Fruit fly (Drosophila melanogaster) whole organism, embryonic: ENCODE measurements around the gene Indy.

Experiments used
- Ada2b ChIP-seq: fragments of 200-800 bp; sonication (Bioruptor generic); IDR thresholded peaks from 2 replicates; pipeline ENCODE4 v1.3.6; 2022; ENCODE audit warnings: missing biosample characterization, missing genetic modification characterization
- BtbVII ChIP-seq: fragments of 200-800 bp; sonication (Bioruptor generic); optimal IDR thresholded peaks from 3 replicates; lab custom pipeline; 2017; ENCODE audit warnings: missing biosample characterization, mild to moderate bottlenecking, missing genetic modification characterization
- CG10321 ChIP-seq: fragments of 200-800 bp; sonication (Bioruptor generic); IDR thresholded peaks from 2 replicates; pipeline ENCODE4 v1.3.6; 2022; ENCODE audit warnings: missing biosample characterization, missing genetic modification characterization
- CG10366 ChIP-seq: fragments of 200-800 bp; sonication (Bioruptor generic); IDR thresholded peaks from 2 replicates; pipeline ENCODE4 v1.3.6; 2022; ENCODE audit warnings: missing biosample characterization, missing genetic modification characterization
- CG10431 ChIP-seq: fragments of 200-800 bp; sonication (Bioruptor generic); optimal IDR thresholded peaks from 3 replicates; lab custom pipeline; 2018; ENCODE audit warnings: missing biosample characterization, mild to moderate bottlenecking, missing genetic modification characterization
- CG10654 ChIP-seq: fragments of 200-800 bp; sonication (Bioruptor generic); optimal IDR thresholded peaks from 2 replicates; lab custom pipeline; 2016; ENCODE audit warnings: missing biosample characterization, missing genetic modification characterization
- CG12155 ChIP-seq: fragments of 200-800 bp; sonication (Bioruptor generic); optimal IDR thresholded peaks from 3 replicates; lab custom pipeline; 2016; ENCODE audit warnings: missing biosample characterization, missing genetic modification characterization
- CG13624 ChIP-seq: fragments of 200-800 bp; sonication (Bioruptor generic); optimal IDR thresholded peaks from 2 replicates; lab custom pipeline; 2016; ENCODE audit warnings: missing biosample characterization, missing genetic modification characterization
- CG14965 ChIP-seq: fragments of 200-800 bp; sonication (Bioruptor generic); optimal IDR thresholded peaks from 2 replicates; lab custom pipeline; 2016; ENCODE audit warnings: missing biosample characterization, missing genetic modification characterization, borderline replicate concordance
- CG15479 ChIP-seq: fragments of 200-800 bp; sonication (Bioruptor generic); optimal IDR thresholded peaks from 3 replicates; lab custom pipeline; 2019; ENCODE audit warnings: missing biosample characterization, mild to moderate bottlenecking, missing genetic modification characterization, moderate library complexity
- CG17385 ChIP-seq: fragments of 200-800 bp; sonication (Bioruptor generic); optimal IDR thresholded peaks from 3 replicates; lab custom pipeline; 2018; ENCODE audit warnings: missing biosample characterization, mild to moderate bottlenecking, missing genetic modification characterization
- CG1832 ChIP-seq: fragments of 200-800 bp; sonication (Bioruptor generic); optimal IDR thresholded peaks from 2 replicates; lab custom pipeline; 2017; ENCODE audit warnings: missing biosample characterization, mild to moderate bottlenecking, missing genetic modification characterization, inconsistent platforms
- CG18764 ChIP-seq: fragments of 200-800 bp; sonication (Bioruptor generic); optimal IDR thresholded peaks from 3 replicates; lab custom pipeline; 2016; ENCODE audit warnings: missing biosample characterization, missing genetic modification characterization
- CG2712 ChIP-seq: fragments of 200-800 bp; optimal IDR thresholded peaks from 3 replicates; lab custom pipeline; 2019; ENCODE audit warnings: missing biosample characterization, mild to moderate bottlenecking, missing genetic modification characterization, moderate library complexity
- CG32532 ChIP-seq: fragments of 200-800 bp; sonication (Bioruptor generic); IDR thresholded peaks from 2 replicates; pipeline ENCODE4 v1.3.6; 2022; ENCODE audit warnings: missing biosample characterization, missing genetic modification characterization
- CG33213 ChIP-seq: fragments of 200-800 bp; sonication (Bioruptor generic); optimal IDR thresholded peaks from 3 replicates; lab custom pipeline; 2016; ENCODE audit warnings: missing biosample characterization, missing genetic modification characterization
- CG4328 ChIP-seq: fragments of 200-800 bp; sonication (Bioruptor generic); optimal IDR thresholded peaks from 3 replicates; lab custom pipeline; 2017; ENCODE audit warnings: missing biosample characterization, missing genetic modification reagents, missing genetic modification characterization
- CG6854 ChIP-seq: fragments of 200-800 bp; sonication (Bioruptor generic); optimal IDR thresholded peaks from 3 replicates; lab custom pipeline; 2017; ENCODE audit warnings: missing biosample characterization, mild to moderate bottlenecking, missing genetic modification characterization
- CG7372 ChIP-seq: fragments of 200-800 bp; sonication (Bioruptor generic); IDR thresholded peaks from 2 replicates; pipeline ENCODE4 v1.3.6; 2022; ENCODE audit warnings: missing biosample characterization, missing genetic modification characterization
- CG7786 ChIP-seq: fragments of 200-800 bp; sonication (Bioruptor generic); optimal IDR thresholded peaks from 2 replicates; lab custom pipeline; 2016; ENCODE audit warnings: missing biosample characterization, missing genetic modification characterization
- CG9437 ChIP-seq: fragments of 200-800 bp; sonication (Bioruptor generic); optimal IDR thresholded peaks from 2 replicates; lab custom pipeline; 2018; ENCODE audit warnings: missing biosample characterization, mild to moderate bottlenecking, missing genetic modification characterization
- Dbx ChIP-seq: fragments of 200-800 bp; sonication (Bioruptor generic); IDR thresholded peaks from 3 replicates; pipeline ENCODE4 v1.3.6; 2022; ENCODE audit warnings: missing biosample characterization, missing genetic modification characterization
- Deaf1 ChIP-seq: fragments of 200-800 bp; optimal IDR thresholded peaks from 3 replicates; lab custom pipeline; 2019; ENCODE audit warnings: missing biosample characterization, mild to moderate bottlenecking, missing genetic modification characterization, moderate library complexity
- Dip2 ChIP-seq: fragments of 200-800 bp; sonication (Bioruptor generic); IDR thresholded peaks from 2 replicates; pipeline ENCODE4 v1.3.6; 2022; ENCODE audit warnings: missing biosample characterization, missing genetic modification characterization
- Drgx ChIP-seq: fragments of 200-800 bp; sonication (Bioruptor generic); IDR thresholded peaks from 2 replicates; pipeline ENCODE4 v1.3.6; 2022; ENCODE audit warnings: missing biosample characterization, missing genetic modification characterization
- ERR ChIP-seq: fragments of 200-800 bp; sonication (Bioruptor generic); optimal IDR thresholded peaks from 2 replicates; lab custom pipeline; 2016; ENCODE audit warnings: missing biosample characterization, missing genetic modification characterization
- H2.0 ChIP-seq: fragments of 200-800 bp; sonication (Bioruptor generic); IDR thresholded peaks from 2 replicates; pipeline ENCODE4 v1.3.6; 2022; ENCODE audit warnings: missing biosample characterization, missing genetic modification characterization
- Kr ChIP-seq: fragments of 200-800 bp; sonication (Bioruptor generic); optimal IDR thresholded peaks from 2 replicates; lab custom pipeline; 2017; ENCODE audit warnings: missing biosample characterization, mild to moderate bottlenecking, missing genetic modification characterization
- Max ChIP-seq: fragments of 200-800 bp; sonication (Bioruptor generic); optimal IDR thresholded peaks from 2 replicates; lab custom pipeline; 2016; ENCODE audit warnings: missing biosample characterization, mild to moderate bottlenecking, missing genetic modification characterization
- NC2α ChIP-seq: fragments of 200-800 bp; sonication (Bioruptor generic); optimal IDR thresholded peaks from 2 replicates; lab custom pipeline; 2016; ENCODE audit warnings: missing biosample characterization, missing genetic modification characterization
- Poxn ChIP-seq: fragments of 200-800 bp; sonication (Bioruptor generic); IDR thresholded peaks from 2 replicates; pipeline ENCODE4 v1.3.6; 2022; ENCODE audit warnings: missing biosample characterization, missing genetic modification characterization
- Sox100B ChIP-seq: fragments of 200-800 bp; sonication (Bioruptor generic); optimal IDR thresholded peaks from 3 replicates; lab custom pipeline; 2018; ENCODE audit warnings: missing biosample characterization, mild to moderate bottlenecking, missing genetic modification characterization
- Sry-β ChIP-seq: fragments of 200-800 bp; sonication (Bioruptor generic); optimal IDR thresholded peaks from 2 replicates; lab custom pipeline; 2018; ENCODE audit warnings: missing biosample characterization, mild to moderate bottlenecking, missing genetic modification characterization, moderate library complexity
- Trl ChIP-seq, 3 experiments: fragments of >200 bp in 2 of 3; fragments of 200-800 bp in 1 of 3; sonication (Bioruptor generic) in 1 of 3; optimal IDR thresholded peaks; 2 replicates in 1 of 3; 3 replicates in 2 of 3; lab custom pipeline; 2016 to 2017; ENCODE audit warnings: missing biosample characterization in 1 of 3, missing genetic modification characterization in 1 of 3
- Usf ChIP-seq: fragments of 200-800 bp; sonication (Bioruptor generic); optimal IDR thresholded peaks from 2 replicates; lab custom pipeline; 2017; ENCODE audit warnings: missing genotype, missing biosample characterization, missing genetic modification characterization
- cad ChIP-seq: fragments of >200 bp; optimal IDR thresholded peaks from 2 replicates; lab custom pipeline; 2017; ENCODE audit warnings: missing biosample characterization, missing genetic modification characterization
- ci ChIP-seq: fragments of 200-800 bp; sonication (Bioruptor generic); IDR thresholded peaks from 3 replicates; pipeline ENCODE4 v1.3.6; 2022; ENCODE audit warnings: missing biosample characterization, missing genetic modification characterization
- ewg ChIP-seq: fragments of 200-800 bp; sonication (Bioruptor generic); optimal IDR thresholded peaks from 3 replicates; lab custom pipeline; 2017; ENCODE audit warnings: mild to moderate bottlenecking, missing biosample characterization, missing genetic modification reagents, missing genetic modification characterization
- ftz-f1 ChIP-seq: fragments of 200-800 bp; sonication (Bioruptor generic); optimal IDR thresholded peaks from 2 replicates; lab custom pipeline; 2016; ENCODE audit warnings: missing biosample characterization, missing genetic modification characterization
- insv ChIP-seq, 2 experiments: fragments of 200-800 bp; sonication (Bioruptor generic); optimal IDR thresholded peaks; 3 replicates each; lab custom pipeline; 2016 to 2018; ENCODE audit warnings: missing biosample characterization in 2 of 2, missing genetic modification characterization in 2 of 2
- mirr ChIP-seq: fragments of 200-800 bp; sonication (Bioruptor generic); optimal IDR thresholded peaks from 3 replicates; lab custom pipeline; 2018; ENCODE audit warnings: missing biosample characterization, mild to moderate bottlenecking, missing genetic modification characterization
- nau ChIP-seq: fragments of 200-800 bp; sonication (Bioruptor generic); optimal IDR thresholded peaks from 3 replicates; lab custom pipeline; 2017; ENCODE audit warnings: missing biosample characterization, mild to moderate bottlenecking, missing genetic modification characterization, missing genetic modification reagents
- nom ChIP-seq: fragments of 200-800 bp; sonication (Bioruptor generic); optimal IDR thresholded peaks from 2 replicates; lab custom pipeline; 2017; ENCODE audit warnings: missing biosample characterization, missing genetic modification characterization, mild to moderate bottlenecking, moderate library complexity, missing genetic modification reagents
- schlank ChIP-seq: fragments of 200-800 bp; sonication (Bioruptor generic); optimal IDR thresholded peaks from 2 replicates; lab custom pipeline; 2018; ENCODE audit warnings: missing biosample characterization, mild to moderate bottlenecking, missing genetic modification characterization
- sna ChIP-seq: fragments of 200-800 bp; sonication (Bioruptor generic); IDR thresholded peaks from 2 replicates; pipeline ENCODE4 v1.3.6; 2022; ENCODE audit warnings: missing biosample characterization, missing genetic modification characterization; ENCODE audit not compliant: partially characterized antibody
- tgo ChIP-seq: fragments of 200-800 bp; sonication (Bioruptor generic); IDR thresholded peaks from 3 replicates; pipeline ENCODE4 v1.3.6; 2022; ENCODE audit warnings: missing biosample characterization, missing genetic modification characterization
- tx ChIP-seq: fragments of 200-800 bp; sonication (Bioruptor generic); optimal IDR thresholded peaks from 2 replicates; lab custom pipeline; 2016; ENCODE audit warnings: missing biosample characterization, missing genetic modification characterization
- usp ChIP-seq: fragments of >200 bp; optimal IDR thresholded peaks from 2 replicates; lab custom pipeline; 2017; ENCODE audit warnings: missing biosample characterization, missing genetic modification characterization
- yki ChIP-seq: fragments of >200 bp; optimal IDR thresholded peaks from 3 replicates; lab custom pipeline; 2018
- zen ChIP-seq: fragments of 200-800 bp; sonication (Bioruptor generic); optimal IDR thresholded peaks from 3 replicates; lab custom pipeline; 2018; ENCODE audit warnings: missing biosample characterization, mild to moderate bottlenecking, missing genetic modification characterization, moderate library complexity
- zen2 ChIP-seq: fragments of 200-800 bp; sonication (Bioruptor generic); IDR thresholded peaks from 3 replicates; pipeline ENCODE4 v1.3.6; 2022; ENCODE audit warnings: missing biosample characterization, missing genetic modification characterization; ENCODE audit not compliant: partially characterized antibody

Indy gene

dm6 chr3L:18792834-18793233 lies 53.2 kb downstream of the Indy start:
- TF ChIP-seq nom (GFP tag; lab: Kevin White, UChicago) = peak; percentile 15
- TF ChIP-seq ci (GFP tag; lab: Robert Waterston, UW) = peak; percentile 58; the same call in 1 of the 3 replicates
- TF ChIP-seq CG10321 = 0 out of 2 replicates have a peak, but pooled peaks have one; percentile 28
- peak; percentile 24 for TF ChIP-seq CG1832 (GFP tag; lab: Kevin White, UChicago)
- peak; percentile 27; the same call in 1 of the 2 replicates for TF ChIP-seq Drgx (GFP tag; lab: Robert Waterston, UW)
- 0 out of 2 replicates have a peak, but pooled peaks have one; percentile 23 for TF ChIP-seq CG32532 (GFP tag; lab: Robert Waterston, UW)
- peak; percentile 49 to 65 for TF ChIP-seq Trl (optimal IDR thresholded peaks at IDR 0.05; lab: Kevin White, UChicago)
- no peak for TF ChIP-seq Trl (GFP tag; optimal IDR thresholded peaks at IDR 0.05; lab: Kevin White, UChicago)
- TF ChIP-seq CG15479 = peak; percentile 21
- TF ChIP-seq Dbx = 0 out of 3 replicates have a peak, but pooled peaks have one; percentile 14
- TF ChIP-seq NC2α (GFP tag; lab: Kevin White, UChicago) = no peak
- TF ChIP-seq Usf (GFP tag; lab: Kevin White, UChicago) = no peak
- peak; percentile 41 for TF ChIP-seq yki (lab: Kevin White, UChicago)
- no peak for TF ChIP-seq CG33213

DNA sequence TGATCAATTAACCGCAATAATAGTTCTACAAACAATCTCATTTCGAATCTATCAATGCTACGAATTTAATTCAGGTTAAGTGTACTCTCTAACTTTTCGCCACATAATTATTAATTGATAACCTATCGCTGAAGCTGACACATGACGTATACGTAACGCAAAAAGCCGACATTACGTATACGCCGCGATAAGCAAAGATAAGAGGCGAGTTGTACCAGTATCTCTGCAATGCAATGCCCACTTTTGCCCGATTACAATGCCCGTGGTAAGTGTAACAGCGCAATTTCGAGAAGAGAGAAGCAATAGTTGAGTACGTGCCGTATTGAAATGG lies 54.1 kb downstream of the Indy start:
- TF ChIP-seq Poxn (no peak), mirr (GFP tag; lab: Kevin White, UChicago) (peak; percentile 88), ewg (GFP tag; lab: Kevin White, UChicago) (no peak), zen2 (GFP tag; lab: Robert Waterston, UW) (no peak), CG7786 (GFP tag; lab: Kevin White, UChicago) (no peak), CG7372 (GFP tag; lab: Robert Waterston, UW) (peak; percentile 77), CG9437 (peak; percentile 73), CG2712 (tag; lab: Kevin White, UChicago) (no peak), cad (GFP tag; lab: Kevin White, UChicago) (no peak), zen (tag; lab: Kevin White, UChicago) (no peak), Ada2b (GFP tag; lab: Robert Waterston, UW) (no peak), tx (GFP tag; lab: Kevin White, UChicago) (no peak), Dbx (no peak), Sox100B (GFP tag; lab: Kevin White, UChicago) (no peak), CG10654 (no peak), CG10366 (GFP tag; lab: Robert Waterston, UW) (no peak), CG13624 (GFP tag; lab: Kevin White, UChicago) (no peak), CG4328 (GFP tag; lab: Kevin White, UChicago) (no peak), ERR (GFP tag; lab: Kevin White, UChicago) (no peak), ftz-f1 (GFP tag; lab: Kevin White, UChicago) (peak; percentile 9), CG10321 (no peak), sna (GFP tag; lab: Robert Waterston, UW) (no peak), Kr (GFP tag; lab: Kevin White, UChicago) (no peak), Max (no peak), schlank (tag; lab: Kevin White, UChicago) (no peak), H2.0 (GFP tag; lab: Robert Waterston, UW) (no peak), usp (GFP tag; lab: Kevin White, UChicago) (no peak), CG6854 (GFP tag; lab: Kevin White, UChicago) (no peak), tgo (GFP tag; lab: Robert Waterston, UW) (no peak), nau (GFP tag; lab: Kevin White, UChicago) (no peak), Deaf1 (tag; lab: Kevin White, UChicago) (no peak), Sry-β (GFP tag; lab: Kevin White, UChicago) (no peak), CG17385 (GFP tag; lab: Kevin White, UChicago) (no peak), CG18764 (GFP tag; lab: Kevin White, UChicago) (no peak), CG10431 (GFP tag; lab: Kevin White, UChicago) (no peak), Dip2 (GFP tag; lab: Robert Waterston, UW) (no peak), insv (GFP tag; optimal IDR thresholded peaks at IDR 0.05; lab: Kevin White, UChicago) (no peak), CG12155 (GFP tag; lab: Kevin White, UChicago) (no peak), BtbVII (GFP tag; lab: Kevin White, UChicago) (no peak), CG14965 (GFP tag; lab: Kevin White, UChicago) (no peak)
